Fruit fly (Drosophila melanogaster): ENCODE data around the gene CG12355.

DNA sequence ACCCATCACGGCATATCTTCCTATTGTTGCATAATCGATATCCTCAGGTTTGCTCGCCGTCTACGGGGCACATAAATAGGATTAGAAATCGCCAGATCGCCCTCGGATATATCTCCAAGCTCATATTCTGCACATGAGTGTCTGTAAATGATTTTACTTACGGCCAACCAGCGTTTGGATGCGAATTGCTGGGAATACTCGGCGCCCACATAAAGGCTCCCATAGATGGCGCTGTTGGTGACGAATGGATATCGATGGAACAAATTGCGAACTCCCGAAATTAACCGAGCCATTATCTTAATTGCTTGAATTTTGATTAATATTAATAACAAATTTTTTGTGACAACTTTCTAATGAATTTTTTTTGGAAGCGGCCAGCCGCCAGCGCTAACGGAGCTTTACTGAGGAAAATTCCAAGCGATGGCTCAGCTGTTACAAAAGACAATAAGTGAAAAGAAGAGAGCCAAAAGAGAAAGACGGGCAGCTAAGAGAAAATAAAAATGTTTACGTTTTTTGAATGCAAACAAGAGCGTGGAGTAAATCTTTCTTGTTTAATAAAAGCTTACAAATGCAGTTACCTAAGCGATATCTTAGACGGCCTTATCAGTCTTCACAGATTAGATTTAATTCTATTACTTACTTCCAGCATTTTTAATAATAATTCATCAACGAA lies 614 bp downstream of the CG12355 start:
- TF ChIP-seq GATAd (GFP tag; optimal IDR thresholded peaks at IDR 0.05) (no peak), N (GFP tag; optimal IDR thresholded peaks at IDR 0.05) (no peak), usp (GFP tag; optimal IDR thresholded peaks at IDR 0.05) (no peak), foxo (GFP tag; optimal IDR thresholded peaks at IDR 0.05) (no peak), CrebA (GFP tag; optimal IDR thresholded peaks at IDR 0.05; ENCODE audit: borderline replicate concordance) (no peak), jim (GFP tag; optimal IDR thresholded peaks at IDR 0.05) (no peak), h (GFP tag; optimal IDR thresholded peaks at IDR 0.05) (no peak), Jra (GFP tag; optimal IDR thresholded peaks at IDR 0.05) (no peak)

All from whole organism, wandering third instar larva.